Fruit fly (Drosophila melanogaster): ENCODE measurements around the gene Lcp65Ab2.

Gene Lcp65Ab2

DNA sequence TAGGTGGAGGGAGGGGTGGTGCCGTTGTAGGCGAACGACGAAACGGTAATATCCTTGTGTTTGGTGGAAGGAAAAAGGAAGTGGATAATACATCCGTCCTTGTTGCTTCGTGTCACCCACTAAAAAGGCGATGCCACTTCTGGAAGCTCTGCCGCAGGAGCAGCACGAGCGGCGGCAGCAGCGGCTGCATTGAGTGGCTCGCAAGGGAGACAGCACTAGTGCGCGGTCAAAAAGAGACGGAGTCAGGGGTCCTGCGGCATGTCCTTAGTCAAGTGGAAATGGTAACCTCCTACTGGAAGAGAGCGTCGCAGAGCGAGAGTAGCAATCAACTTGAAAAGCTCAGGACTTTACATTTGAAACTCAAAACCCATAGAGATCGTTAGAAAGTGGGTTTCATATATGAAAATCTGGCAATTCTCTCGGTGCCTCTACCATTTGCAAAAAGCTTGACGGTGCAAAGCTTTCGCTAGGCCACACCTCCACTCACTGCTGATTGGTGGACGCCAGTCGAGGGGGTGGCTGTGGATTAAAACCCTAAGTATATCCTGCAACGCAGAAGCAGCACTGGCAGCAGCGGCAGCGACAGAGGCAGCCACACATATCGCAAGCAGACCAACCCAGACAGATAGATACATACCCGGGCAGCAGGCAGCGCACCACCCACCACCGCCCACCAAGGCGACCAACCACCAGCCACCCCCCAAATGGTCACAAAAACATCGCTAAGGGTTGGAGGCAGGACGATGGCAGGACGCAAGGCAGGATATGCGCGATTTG, 35.6 kb upstream of the Lcp65Ab2 start (continued):
- TF ChIP-seq tll (GFP tag; optimal IDR thresholded peaks at IDR 0.05) (no peak), fd96Cb (tag; optimal IDR thresholded peaks at IDR 0.05) (no peak), dmrt11E (tag; optimal IDR thresholded peaks at IDR 0.05) (no peak), zfh1 (GFP tag; IDR thresholded peaks at IDR 0.05) (no peak), CG11695 (GFP tag; IDR thresholded peaks at IDR 0.05) (no peak), CG15514 (GFP tag; optimal IDR thresholded peaks at IDR 0.05) (no peak), CG2199 (GFP tag; IDR thresholded peaks at IDR 0.05) (no peak), scrt (GFP tag; optimal IDR thresholded peaks at IDR 0.05) (no peak), Sox102F (GFP tag; optimal IDR thresholded peaks at IDR 0.05) (no peak), CG14667 (GFP tag; IDR thresholded peaks at IDR 0.05) (no peak), CG32767 (GFP tag; IDR thresholded peaks at IDR 0.05) (peak; percentile 40; the same call in 1 of the 2 replicates), ken (GFP tag; IDR thresholded peaks at IDR 0.05) (no peak), emc (GFP tag; optimal IDR thresholded peaks at IDR 0.05) (no peak), chn (GFP tag; optimal IDR thresholded peaks at IDR 0.05) (no peak), CG3726 (GFP tag; IDR thresholded peaks at IDR 0.05) (no peak), CG9215 (GFP tag; IDR thresholded peaks at IDR 0.05) (no peak), CG1832 (GFP tag; optimal IDR thresholded peaks at IDR 0.05) (peak; percentile 49), CG14860 (GFP tag; IDR thresholded peaks at IDR 0.05; ENCODE audit: partially characterized antibody) (no peak), Jarid2 (GFP tag; optimal IDR thresholded peaks at IDR 0.05) (no peak), inv (GFP tag; IDR thresholded peaks at IDR 0.05; ENCODE audit: partially characterized antibody) (no peak), Adf1 (GFP tag; IDR thresholded peaks at IDR 0.05) (peak; percentile 64), br (optimal IDR thresholded peaks at IDR 0.05) (no peak), CG10979 (tag; optimal IDR thresholded peaks at IDR 0.05) (no peak), ftz-f1 (GFP tag; optimal IDR thresholded peaks at IDR 0.05) (no peak), kah (GFP tag; optimal IDR thresholded peaks at IDR 0.05) (no peak), dimm (GFP tag; IDR thresholded peaks at IDR 0.05) (no peak), crp (GFP tag; optimal IDR thresholded peaks at IDR 0.05) (no peak), Eip74EF (GFP tag; optimal IDR thresholded peaks at IDR 0.05) (no peak), CG7786 (GFP tag; optimal IDR thresholded peaks at IDR 0.05) (no peak), unpg (GFP tag; optimal IDR thresholded peaks at IDR 0.05) (no peak), Oli (tag; optimal IDR thresholded peaks at IDR 0.05) (no peak), btn (GFP tag; optimal IDR thresholded peaks at IDR 0.05) (no peak), slbo (GFP tag; IDR thresholded peaks at IDR 0.05) (no peak), ap (GFP tag; IDR thresholded peaks at IDR 0.05) (no peak), NFAT (GFP tag; IDR thresholded peaks at IDR 0.05) (no peak), seq (GFP tag; IDR thresholded peaks at IDR 0.05) (peak; percentile 65; the same call in 1 of the 2 replicates), slp2 (GFP tag; optimal IDR thresholded peaks at IDR 0.05) (no peak), wdn (GFP tag; IDR thresholded peaks at IDR 0.05) (no peak), CG10321 (GFP tag; IDR thresholded peaks at IDR 0.05) (peak; percentile 43; the same call in 1 of the 2 replicates), CG11723 (GFP tag; optimal IDR thresholded peaks at IDR 0.05) (no peak), CG11247 (GFP tag; IDR thresholded peaks at IDR 0.05) (no peak), prd (optimal IDR thresholded peaks at IDR 0.05) (no peak), prd (GFP tag; IDR thresholded peaks at IDR 0.05) (no peak), CG11085 (GFP tag; IDR thresholded peaks at IDR 0.05) (no peak), ems (GFP tag; optimal IDR thresholded peaks at IDR 0.05) (no peak), Rx (GFP tag; IDR thresholded peaks at IDR 0.05) (no peak), en (GFP tag; optimal IDR thresholded peaks at IDR 0.05) (no peak), E2f1 (GFP tag; IDR thresholded peaks at IDR 0.05) (no peak), CG3065 (GFP tag; optimal IDR thresholded peaks at IDR 0.05) (no peak), Doc3 (GFP tag; IDR thresholded peaks at IDR 0.05; ENCODE audit: partially characterized antibody) (no peak), CG6854 (GFP tag; optimal IDR thresholded peaks at IDR 0.05) (no peak)

All from whole organism, embryonic.